Fruit fly (Drosophila melanogaster) whole organism, larva: ENCODE data around the gene CG5157.

Source experiments
- noc ChIP-seq: fragments of 200-800 bp; sonication (Bioruptor generic); optimal IDR thresholded peaks from 3 replicates; lab custom pipeline; 2019; ENCODE audit warnings: missing biosample characterization, mild to moderate bottlenecking, missing genetic modification characterization, moderate library complexity

Gene CG5157

DNA sequence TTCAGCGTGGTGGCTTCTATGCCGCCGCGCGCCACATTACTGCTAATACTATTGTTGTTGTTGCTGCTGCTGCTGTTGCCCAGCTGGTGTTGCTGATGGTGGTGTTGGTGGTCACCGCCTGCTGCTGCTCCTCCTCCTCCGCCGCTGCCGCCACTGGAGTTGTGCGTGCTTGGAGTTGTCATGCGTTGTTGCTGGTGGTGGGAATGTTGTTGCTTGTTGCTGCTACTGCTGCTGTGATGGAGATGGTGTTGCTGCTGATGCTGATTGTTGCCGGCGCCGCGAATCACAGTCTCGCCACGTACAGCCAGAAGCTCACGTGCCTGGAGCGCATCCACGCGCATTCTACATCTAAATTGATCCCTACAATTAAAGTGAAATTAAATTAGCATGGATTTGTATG, 3.9 kb upstream of the CG5157 start:
- TF ChIP-seq noc (tag; lab: Kevin White, UChicago): no peak

DNA sequence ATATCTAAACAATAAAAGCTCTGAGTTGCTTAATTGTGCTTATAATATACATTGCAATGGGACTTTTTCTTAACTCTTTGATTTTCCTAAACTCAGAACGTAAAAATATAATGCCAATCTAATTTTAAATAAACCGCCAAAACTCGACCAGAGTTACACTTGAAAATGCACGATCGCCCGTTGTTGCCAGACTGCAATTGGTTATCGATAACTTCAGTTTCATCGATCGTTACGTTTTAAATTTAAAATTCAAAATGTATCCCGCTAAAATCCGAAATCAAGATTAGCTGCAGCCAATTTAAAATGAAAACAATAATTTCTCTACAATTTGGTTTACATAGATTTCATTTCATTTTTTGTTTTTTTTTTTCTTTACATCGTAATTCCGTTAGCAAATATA, 1.5 kb upstream of the CG5157 start:
- no peak for TF ChIP-seq noc (tag; lab: Kevin White, UChicago)

DNA sequence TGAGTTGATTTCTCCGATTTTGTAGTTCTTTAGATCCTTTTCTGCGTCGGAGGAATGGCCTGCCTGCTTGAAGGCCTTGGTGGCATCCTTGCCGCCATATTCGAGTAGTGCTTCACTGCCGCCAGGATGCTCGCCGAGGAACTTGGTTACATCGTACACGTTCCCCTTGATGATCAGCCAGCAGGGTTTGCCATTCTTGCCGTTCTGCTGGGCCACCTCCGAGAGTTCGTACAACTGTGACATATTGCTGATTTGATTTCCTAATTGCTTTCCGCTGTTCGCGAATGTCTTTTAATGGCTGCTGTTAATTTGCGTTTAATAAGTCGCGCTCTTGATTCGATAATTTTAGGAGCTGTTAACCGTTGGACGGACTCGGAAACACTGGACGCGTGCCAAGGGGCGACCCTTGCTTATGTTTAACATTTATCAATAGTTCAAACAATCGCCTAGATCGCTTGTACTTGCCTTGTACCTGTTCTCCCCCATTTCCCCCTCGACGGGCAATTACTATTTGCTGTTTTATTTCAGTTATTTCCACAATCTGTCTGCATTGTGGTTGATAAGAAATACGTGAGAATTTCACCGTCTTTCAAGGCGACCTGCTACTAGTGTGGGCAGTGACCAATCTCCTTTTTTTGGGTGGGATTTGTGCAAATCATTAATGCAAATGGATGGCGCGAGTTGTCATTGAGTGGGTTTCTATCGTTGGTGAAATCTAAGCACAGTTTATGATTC, 693 bp downstream of the CG5157 start:
- peak; percentile 82 for TF ChIP-seq noc (tag; lab: Kevin White, UChicago)

DNA sequence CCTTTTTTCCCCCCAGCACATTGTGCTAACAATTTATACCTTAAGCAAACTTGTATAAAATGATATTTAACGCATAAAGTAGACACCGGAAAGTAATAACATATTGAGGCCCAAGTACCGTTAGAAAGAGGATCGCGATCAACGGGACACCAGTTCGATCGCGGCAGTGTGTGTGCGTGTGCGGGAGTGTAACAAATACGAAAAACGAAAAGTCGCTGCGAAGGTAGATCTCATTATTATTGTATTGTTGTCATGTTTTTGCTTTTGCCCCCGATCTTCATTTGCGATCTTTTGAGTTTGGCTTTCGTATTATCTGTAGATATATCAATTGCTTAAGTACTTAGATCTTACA, 5.6 kb downstream of the CG5157 start:
- TF ChIP-seq noc (tag; lab: Kevin White, UChicago): no peak

DNA sequence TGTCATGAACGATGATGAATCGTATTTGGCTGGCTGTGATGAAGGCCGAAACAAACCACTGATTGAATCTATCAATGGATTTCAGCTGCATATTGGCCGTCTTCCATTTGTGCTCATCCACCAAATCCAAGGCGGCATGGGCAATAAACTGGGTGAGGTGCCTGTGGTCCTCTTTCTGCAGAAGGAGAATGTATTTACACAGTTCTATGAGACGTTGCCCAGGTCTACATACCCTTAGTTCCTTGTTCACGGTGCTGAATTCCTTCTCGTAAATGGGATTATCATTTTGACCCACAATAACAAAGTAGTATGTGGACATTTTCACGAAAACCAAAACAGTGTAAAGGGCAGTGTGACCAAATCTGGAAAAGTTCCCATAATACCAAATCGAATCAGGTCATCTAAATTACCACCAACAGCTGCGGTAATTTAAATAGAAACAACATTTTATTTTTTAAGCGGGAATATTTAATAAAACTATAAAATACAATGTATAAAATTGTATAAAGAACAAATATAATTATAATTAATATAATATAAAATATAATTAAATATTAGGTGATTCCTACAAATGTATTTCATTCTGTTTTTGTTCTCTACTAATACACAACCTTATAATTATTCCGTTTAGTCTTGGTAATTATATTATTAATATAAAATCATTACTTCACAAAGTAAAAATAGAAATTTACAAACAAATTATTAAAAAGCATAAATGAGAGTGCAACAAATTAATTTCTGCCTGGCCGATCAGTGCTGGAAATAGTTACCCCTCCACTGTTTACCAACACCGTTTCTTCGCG, 6.2 kb downstream of the CG5157 start, which contains the start of the genes Trs20 and elg1:
Trs20 (minus strand) TSS at position 369 of the 803 bp plus-strand sequence.
elg1 (plus strand) TSS at position 765 of the 803 bp plus-strand sequence.
- peak; percentile 43 for TF ChIP-seq noc (tag; lab: Kevin White, UChicago)

DNA sequence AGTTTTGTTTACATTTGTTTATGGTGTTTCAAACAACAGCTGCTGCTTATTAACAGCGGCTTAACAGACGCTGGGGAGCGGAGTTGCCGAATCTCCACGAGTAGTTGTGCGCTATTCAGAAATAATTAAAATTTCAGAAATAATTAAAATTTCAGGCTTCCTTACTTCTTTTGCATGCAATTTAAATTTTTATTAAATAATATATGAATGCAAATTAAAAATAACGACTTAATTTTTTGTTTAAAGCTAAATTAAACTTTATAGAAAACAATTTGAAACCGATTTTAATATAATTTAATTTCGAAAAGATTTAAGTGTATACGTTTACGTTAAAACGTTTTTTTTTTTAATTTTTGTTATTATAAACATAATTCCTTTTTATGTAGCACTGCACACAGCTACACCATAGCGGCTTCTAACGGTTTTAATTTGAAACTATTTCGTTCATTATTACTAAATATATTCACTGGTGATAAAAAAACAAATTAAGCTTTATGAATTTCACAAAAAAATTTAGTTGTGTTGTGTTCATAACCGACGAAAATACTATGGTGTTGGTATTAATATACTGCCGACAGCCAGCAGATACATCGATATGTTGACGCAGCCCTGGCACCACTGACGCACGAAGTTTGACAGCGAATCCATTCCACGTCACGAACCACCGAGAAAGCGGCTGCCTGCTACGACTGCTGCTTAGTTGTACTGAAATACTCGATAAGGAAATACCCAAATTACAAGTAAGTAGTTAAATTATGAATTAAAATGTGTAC, 8.5 kb downstream of the CG5157 start, which contains the start of gene SsRbeta:
SsRbeta (plus strand) TSS at position 645 of the 773 bp plus-strand sequence.
- no peak for TF ChIP-seq noc (tag; lab: Kevin White, UChicago)

DNA sequence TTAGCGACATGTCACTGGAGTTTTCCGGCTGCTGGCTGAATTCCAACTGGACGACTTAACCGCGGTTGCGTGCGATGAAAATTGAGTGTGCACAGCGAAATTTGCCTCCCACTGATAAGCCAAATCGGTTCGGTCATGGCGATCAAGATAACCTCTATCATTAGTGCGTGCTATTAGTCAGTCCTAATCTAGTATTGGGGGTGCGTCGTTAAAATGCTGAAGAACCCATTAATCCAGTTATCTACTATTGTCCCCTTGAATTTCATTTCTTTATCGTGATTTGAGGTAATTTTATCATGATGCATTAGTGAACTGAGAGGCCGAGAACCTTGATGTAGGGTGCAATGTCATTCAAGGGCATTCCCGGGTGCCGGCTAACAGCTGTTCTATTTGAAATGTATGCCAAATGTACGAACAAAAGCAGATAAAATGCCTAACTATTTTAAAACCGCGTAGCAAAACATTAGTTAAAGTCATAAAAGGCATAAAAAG, 9.2 kb downstream of the CG5157 start, which contains the start of gene Pgm1:
Pgm1 (minus strand) TSS at position 51 of the 492 bp plus-strand sequence.
- TF ChIP-seq noc (tag; lab: Kevin White, UChicago): peak; percentile 87

DNA sequence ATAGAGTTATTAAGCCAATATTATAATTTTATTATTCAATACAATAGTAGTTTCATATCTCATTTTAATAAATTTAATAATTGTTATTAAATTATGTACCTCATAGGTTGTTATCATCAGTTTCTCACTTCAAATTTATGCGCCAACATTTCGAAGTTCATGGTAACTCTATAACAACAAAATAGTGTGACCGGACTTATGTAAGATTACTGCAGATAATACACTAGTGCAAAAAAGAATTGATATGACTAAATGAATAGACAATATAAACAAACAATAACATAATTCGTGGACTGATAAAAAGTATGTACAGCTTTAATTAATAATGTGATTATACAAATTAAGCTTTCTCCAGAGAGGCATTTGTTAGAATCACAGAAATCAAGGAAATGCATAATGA, 15.9 kb downstream of the CG5157 start, which contains the start of gene Strump:
Strump (plus strand) TSS at position 212 of the 400 bp plus-strand sequence.
- no peak for TF ChIP-seq noc (tag; lab: Kevin White, UChicago)

DNA sequence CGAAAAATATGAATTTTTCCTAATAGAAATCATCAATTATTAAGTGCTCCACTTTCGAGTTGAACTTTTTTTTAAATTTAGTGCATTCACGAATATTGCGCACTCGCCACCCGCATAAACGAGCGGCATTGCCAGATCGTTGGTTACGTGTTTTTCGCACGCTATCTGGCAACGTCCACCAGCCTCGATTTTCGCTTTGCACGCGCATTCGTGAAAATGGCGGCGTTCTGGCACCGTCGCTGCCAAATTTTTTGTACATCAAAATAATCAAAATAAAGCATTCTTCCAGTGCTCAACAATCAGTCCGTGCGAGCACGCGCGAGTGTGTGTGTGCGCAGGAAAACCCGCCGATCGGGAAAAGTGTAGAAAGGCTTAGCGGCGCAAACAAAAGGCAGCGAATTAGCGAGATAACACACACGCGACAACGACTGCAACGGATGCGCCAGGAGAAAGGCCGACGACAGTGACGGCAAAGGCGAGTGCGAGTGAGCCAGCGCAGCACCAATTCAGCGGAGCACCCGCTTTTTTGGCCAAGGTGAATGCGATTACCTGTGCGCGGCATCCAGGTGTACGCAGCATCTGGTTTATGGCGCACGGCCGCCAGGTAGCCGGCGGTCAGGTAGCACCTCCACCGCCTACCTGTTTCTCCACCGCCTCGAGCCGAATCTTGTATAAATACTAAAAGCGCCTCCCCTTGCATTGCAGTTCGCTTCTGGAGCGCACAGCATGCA, 23.9 kb downstream of the CG5157 start:
- no peak for TF ChIP-seq noc (tag; lab: Kevin White, UChicago)

DNA sequence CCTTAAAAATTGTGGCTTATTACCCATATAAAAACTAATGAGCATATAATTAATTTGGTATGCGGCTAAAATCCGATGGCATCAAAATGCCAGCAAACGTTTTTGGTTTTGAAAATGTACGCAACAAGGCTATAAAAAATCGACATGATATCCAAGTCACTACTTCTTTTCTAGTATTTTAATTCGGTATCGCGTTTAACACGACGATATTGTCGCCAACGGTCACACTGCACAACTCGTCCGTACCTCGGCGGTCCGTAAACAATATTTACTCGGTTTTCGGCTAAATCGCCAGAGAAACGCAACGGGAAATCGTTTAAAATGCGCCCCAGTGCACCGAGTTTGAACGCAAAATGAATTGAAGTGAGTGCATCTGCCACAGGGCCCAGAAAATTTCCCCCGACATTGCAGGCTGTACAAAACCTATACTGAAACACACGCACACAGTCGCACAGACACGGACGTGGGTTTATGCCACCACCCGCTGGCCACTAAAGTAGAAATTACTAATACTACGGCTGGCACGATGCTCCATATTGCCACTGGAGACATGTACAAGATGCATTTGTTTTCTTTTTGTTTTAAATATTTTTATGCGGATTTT, 24.6 kb downstream of the CG5157 start, which contains the start of gene Taf4:
Taf4 (plus strand) TSS at position 210 of the 604 bp plus-strand sequence.
- no peak for TF ChIP-seq noc (tag; lab: Kevin White, UChicago)

DNA sequence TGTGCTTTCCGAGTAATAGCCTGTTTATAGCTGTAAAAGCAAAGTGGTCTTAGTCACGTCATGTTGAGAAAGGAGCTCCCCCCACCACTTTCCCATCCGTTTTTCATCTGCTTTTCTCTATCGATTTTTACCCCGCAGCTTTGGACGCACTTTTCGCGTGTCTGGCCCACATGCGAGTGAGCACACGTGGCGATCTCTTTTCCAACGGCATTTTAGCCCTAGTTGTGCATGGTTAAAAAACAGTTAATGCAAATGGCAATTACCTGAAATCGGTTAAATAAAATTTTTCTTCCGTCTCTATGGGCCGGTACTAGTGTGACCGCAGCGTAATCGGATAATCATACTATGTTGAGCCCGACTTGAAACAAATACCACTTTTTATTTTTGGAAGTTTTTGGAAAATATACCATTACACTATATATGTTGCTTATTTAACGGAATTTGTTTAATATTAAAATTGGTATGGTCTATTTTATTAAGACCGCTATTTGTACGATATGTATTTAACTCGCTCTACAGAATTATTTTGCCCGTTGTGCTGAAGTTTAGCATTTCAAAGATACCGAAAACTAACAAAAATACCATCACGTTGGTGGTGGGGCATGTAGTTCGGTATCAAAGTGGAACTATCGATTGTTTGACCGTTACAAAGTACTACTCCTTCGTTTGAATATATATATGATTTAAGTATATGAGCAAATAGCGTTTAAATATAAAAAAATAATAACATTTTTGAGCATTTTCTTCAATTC, 25.4 kb downstream of the CG5157 start, which contains the start of gene Zn72D:
Zn72D (minus strand) TSS at position 558 of the 752 bp plus-strand sequence.
- no peak for TF ChIP-seq noc (tag; lab: Kevin White, UChicago)

DNA sequence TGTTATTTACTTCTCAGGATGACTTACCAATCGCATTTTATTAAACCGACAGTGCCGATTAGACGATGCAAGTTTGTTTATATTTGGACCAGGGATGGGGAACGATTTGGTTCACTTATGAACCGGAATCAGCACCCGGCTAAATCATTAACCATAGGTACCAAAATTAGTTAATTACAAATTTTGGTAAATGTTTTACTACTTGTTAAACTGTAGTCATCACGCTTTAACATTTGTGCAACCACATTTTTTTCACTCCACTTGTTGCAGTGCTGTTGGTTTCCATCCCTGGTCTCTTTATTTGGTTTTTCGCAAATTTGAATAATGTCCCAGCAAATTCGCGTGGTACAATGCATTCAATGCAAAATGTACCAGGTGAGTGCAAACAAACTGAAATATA, 32.2 kb downstream of the CG5157 start, which contains the start of the genes IntS9 and CG43295:
IntS9 (minus strand) TSS at position 100 of the 400 bp plus-strand sequence.
CG43295 (plus strand) TSS at position 325 of the 400 bp plus-strand sequence.
- no peak for TF ChIP-seq noc (tag; lab: Kevin White, UChicago)

DNA sequence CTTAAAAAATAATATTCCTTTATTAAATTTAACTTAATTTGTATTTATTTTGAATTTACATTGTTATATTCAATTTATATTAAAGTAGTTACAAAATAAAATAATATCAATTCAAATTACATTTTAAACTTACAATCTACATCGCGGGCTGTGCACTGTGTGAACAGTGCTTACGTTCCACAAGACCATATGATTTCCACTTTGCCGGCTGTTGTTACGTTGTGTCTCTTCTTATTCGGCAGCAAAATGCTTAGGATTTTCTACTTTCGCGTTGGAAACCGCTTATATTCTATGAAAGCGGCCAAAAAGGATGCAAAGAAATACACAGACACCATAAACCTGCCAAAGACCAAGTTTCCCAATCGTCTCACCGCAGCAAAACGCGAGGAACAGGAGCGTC, 37.6 kb downstream of the CG5157 start, which contains the start of gene IleRS-m:
IleRS-m (plus strand) TSS at position 222 of the 400 bp plus-strand sequence.
- TF ChIP-seq noc (tag; lab: Kevin White, UChicago): no peak
